Worm (Caenorhabditis elegans) whole organism, early embryonic: ENCODE measurements around the gene T04A6.2.
"Not testable (repeated sequence)": the region's sequence is repeated elsewhere in the genome, so short reads cannot be mapped to it uniquely, and the experiment has no call there.

Experiments used
- B0310.2 ChIP-seq: sonication (generic microtip); optimal IDR thresholded peaks from 2 replicates; lab custom pipeline; 2016; ENCODE audit warnings: mild to moderate bottlenecking, missing genetic modification characterization, missing compliant biosample characterization
- F13C5.2 ChIP-seq: sonication (generic microtip); optimal IDR thresholded peaks from 2 replicates; lab custom pipeline; 2017; ENCODE audit warnings: mild to moderate bottlenecking, missing genetic modification characterization, inconsistent platforms, missing compliant biosample characterization
- aly-1 ChIP-seq: sonication (generic microtip); optimal IDR thresholded peaks from 2 replicates; lab custom pipeline; 2016; ENCODE audit warnings: missing genetic modification characterization, missing compliant biosample characterization
- ama-1 ChIP-seq: fragments of 150-350 bp; optimal IDR thresholded peaks from 2 replicates; lab custom pipeline; 2014
- ceh-13 ChIP-seq: fragments of 200-800 bp; sonication (Bioruptor generic); optimal IDR thresholded peaks from 2 replicates; lab custom pipeline; 2018; ENCODE audit warnings: mild to moderate bottlenecking, missing genetic modification characterization, missing compliant biosample characterization
- ceh-36 ChIP-seq: sonication (generic microtip); optimal IDR thresholded peaks from 2 replicates; lab custom pipeline; 2016; ENCODE audit warnings: missing genetic modification characterization, inconsistent platforms, missing compliant biosample characterization
- ets-7 ChIP-seq: sonication (generic microtip); optimal IDR thresholded peaks from 2 replicates; lab custom pipeline; 2016; ENCODE audit warnings: missing genotype, missing genetic modification characterization, missing compliant biosample characterization
- flt-1 ChIP-seq: fragments of 200-800 bp; sonication (Bioruptor generic); IDR thresholded peaks from 2 replicates; pipeline ENCODE4 v1.3.6; 2022; ENCODE audit warnings: missing genetic modification characterization, missing compliant biosample characterization
- hmbx-1 ChIP-seq: sonication (generic microtip); optimal IDR thresholded peaks from 2 replicates; lab custom pipeline; 2016; ENCODE audit warnings: mild to moderate bottlenecking, missing genetic modification characterization, missing compliant biosample characterization
- hmg-4 ChIP-seq: fragments of 200-800 bp; sonication (Bioruptor generic); optimal IDR thresholded peaks from 2 replicates; lab custom pipeline; 2018; ENCODE audit warnings: mild to moderate bottlenecking, missing genetic modification characterization, missing compliant biosample characterization
- hnd-1 ChIP-seq: sonication (generic microtip); optimal IDR thresholded peaks from 2 replicates; lab custom pipeline; 2016; ENCODE audit warnings: missing genetic modification characterization, missing compliant biosample characterization
- pes-1 ChIP-seq: fragments of 200-800 bp; sonication (Bioruptor generic); IDR thresholded peaks from 2 replicates; pipeline ENCODE4 v1.3.6; 2022; ENCODE audit warnings: missing genetic modification reagents, missing genetic modification characterization, missing compliant biosample characterization
- scrt-1 ChIP-seq: fragments of 200-800 bp; sonication (Bioruptor generic); IDR thresholded peaks from 2 replicates; pipeline ENCODE4 v1.3.6; 2022; ENCODE audit warnings: missing genetic modification characterization, missing compliant biosample characterization
- sea-1 ChIP-seq: fragments of 200-800 bp; sonication (Bioruptor generic); conservative IDR thresholded peaks from 2 replicates; pipeline ENCODE4 v1.3.6; 2022; ENCODE audit warnings: missing genetic modification characterization, missing compliant biosample characterization
- tbx-11 ChIP-seq: fragments of 200-800 bp; sonication (Bioruptor generic); IDR thresholded peaks from 2 replicates; pipeline ENCODE4 v1.3.6; 2022; ENCODE audit warnings: missing genetic modification characterization, missing compliant biosample characterization
- tbx-37 ChIP-seq: fragments of 200-800 bp; sonication (Bioruptor generic); conservative IDR thresholded peaks from 2 replicates; pipeline ENCODE4 v1.3.6; 2022; ENCODE audit warnings: missing genetic modification reagents, missing genetic modification characterization, missing compliant biosample characterization
- tra-4 ChIP-seq: sonication (generic microtip); optimal IDR thresholded peaks from 2 replicates; lab custom pipeline; 2017; ENCODE audit warnings: missing genetic modification characterization, missing compliant biosample characterization

T04A6.2 gene

ce11 chrIII:7582885-7583284 is 31.7 kb upstream of the T04A6.2 start, which contains the start of gene R13A5.10:
R13A5.10 (minus strand) TSS chrIII:7582985.
- TF ChIP-seq ceh-36 (tag; lab: Kevin White, UChicago) (no peak), ceh-13 (no peak), hmg-4 (GFP tag; lab: Kevin White, UChicago) (no peak), B0310.2 (tag; lab: Kevin White, UChicago) (no peak), aly-1 (tag; lab: Kevin White, UChicago) (no peak), sea-1 (GFP tag; lab: Robert Waterston, UW) (no peak), F13C5.2 (tag; lab: Kevin White, UChicago) (no peak), pes-1 (GFP tag; lab: Robert Waterston, UW) (no peak), ets-7 (tag; lab: Kevin White, UChicago) (no peak), scrt-1 (GFP tag; lab: Robert Waterston, UW) (no peak), ama-1 (lab: Kevin White, UChicago) (no peak), flt-1 (GFP tag; lab: Robert Waterston, UW) (no peak)

ce11 chrIII:7584131-7584646 is 30.4 kb upstream of the T04A6.2 start, which contains the start of gene cup-5:
cup-5 (plus strand) TSS chrIII:7584181.
- TF ChIP-seq aly-1 (tag; lab: Kevin White, UChicago) (no peak), hnd-1 (no peak), pes-1 (GFP tag; lab: Robert Waterston, UW) (no peak), tra-4 (tag; lab: Kevin White, UChicago) (no peak), hmg-4 (GFP tag; lab: Kevin White, UChicago) (no peak), F13C5.2 (tag; lab: Kevin White, UChicago) (no peak), hmbx-1 (tag; lab: Kevin White, UChicago) (no peak)

- TF ChIP-seq hmbx-1 (tag; lab: Kevin White, UChicago) = no peak
- TF ChIP-seq tbx-11 = no peak
- no peak for TF ChIP-seq scrt-1 (GFP tag; lab: Robert Waterston, UW)
- TF ChIP-seq aly-1 (tag; lab: Kevin White, UChicago) = no peak
- no peak for TF ChIP-seq ets-7 (tag; lab: Kevin White, UChicago)
These were observed 26.4 kb upstream of the T04A6.2 start, which contains the start of gene R13A5.15 for ce11 chrIII:7588214-7588613. R13A5.15 (minus strand) TSS chrIII:7588314.

ce11 chrIII:7593285-7593928 is 21.2 kb upstream of the T04A6.2 start, which contains the start of gene R13A5.11:
R13A5.11 (minus strand) TSS chrIII:7593335.
- TF ChIP-seq aly-1 (tag; lab: Kevin White, UChicago) = no peak

- not testable (repeated sequence) for TF ChIP-seq flt-1 (GFP tag; lab: Robert Waterston, UW); B0310.2 (tag; lab: Kevin White, UChicago); sea-1 (GFP tag; lab: Robert Waterston, UW)
These were observed 20.1 kb upstream of the T04A6.2 start, which contains the start of gene Y80D4G.2 for ce11 chrIII:7594482-7594881. Y80D4G.2 (minus strand) TSS chrIII:7594582.

ce11 chrIII:7608223-7608622 is 6.4 kb upstream of the T04A6.2 start, which contains the start of gene T04A6.3:
T04A6.3 (minus strand) TSS chrIII:7608323.
- TF ChIP-seq aly-1 (tag; lab: Kevin White, UChicago) = no peak
- no peak for TF ChIP-seq hmg-4 (GFP tag; lab: Kevin White, UChicago)
- TF ChIP-seq ama-1 (lab: Kevin White, UChicago) = no peak
- no peak for TF ChIP-seq ceh-13
- TF ChIP-seq hnd-1 = no peak
- TF ChIP-seq tbx-11 = no peak
- no peak for TF ChIP-seq pes-1 (GFP tag; lab: Robert Waterston, UW)
- no peak for TF ChIP-seq ets-7 (tag; lab: Kevin White, UChicago)
- TF ChIP-seq flt-1 (GFP tag; lab: Robert Waterston, UW) = no peak
- TF ChIP-seq F13C5.2 (tag; lab: Kevin White, UChicago) = no peak
- no peak for TF ChIP-seq ceh-36 (tag; lab: Kevin White, UChicago)
- TF ChIP-seq tbx-37 (GFP tag; lab: Robert Waterston, UW) = no peak
- no peak for TF ChIP-seq scrt-1 (GFP tag; lab: Robert Waterston, UW)
- TF ChIP-seq hmbx-1 (tag; lab: Kevin White, UChicago) = no peak
- no peak for TF ChIP-seq sea-1 (GFP tag; lab: Robert Waterston, UW)
- no peak for TF ChIP-seq B0310.2 (tag; lab: Kevin White, UChicago)
- no peak for TF ChIP-seq tra-4 (tag; lab: Kevin White, UChicago)

- no peak for TF ChIP-seq hmbx-1 (tag; lab: Kevin White, UChicago)
- no peak for TF ChIP-seq flt-1 (GFP tag; lab: Robert Waterston, UW)
- TF ChIP-seq hnd-1 = no peak
- TF ChIP-seq pes-1 (GFP tag; lab: Robert Waterston, UW) = no peak
- no peak for TF ChIP-seq ceh-36 (tag; lab: Kevin White, UChicago)
- no peak for TF ChIP-seq tbx-11
- TF ChIP-seq ceh-13 = no peak
- no peak for TF ChIP-seq ama-1 (lab: Kevin White, UChicago)
- no peak for TF ChIP-seq scrt-1 (GFP tag; lab: Robert Waterston, UW)
- no peak for TF ChIP-seq tra-4 (tag; lab: Kevin White, UChicago)
- no peak for TF ChIP-seq hmg-4 (GFP tag; lab: Kevin White, UChicago)
- no peak for TF ChIP-seq tbx-37 (GFP tag; lab: Robert Waterston, UW)
- TF ChIP-seq ets-7 (tag; lab: Kevin White, UChicago) = no peak
- no peak for TF ChIP-seq sea-1 (GFP tag; lab: Robert Waterston, UW)
- TF ChIP-seq F13C5.2 (tag; lab: Kevin White, UChicago) = no peak
These were observed 5.5 kb upstream of the T04A6.2 start, which contains the start of gene nsph-4.3 for ce11 chrIII:7609168-7609567. nsph-4.3 (minus strand) TSS chrIII:7609268.
